Fruit fly (Drosophila melanogaster) whole organism, prepupa: ENCODE measurements around the gene CG12784.
A peak's percentile ranks its signal among the peaks of the same experiment; 100 is the strongest.

ENCODE experiments used
- Blimp-1 ChIP-seq: fragments of 200-800 bp; sonication (Bioruptor generic); optimal IDR thresholded peaks from 3 replicates; lab custom pipeline; 2017; ENCODE audit warnings: missing biosample characterization, missing genetic modification characterization, mild to moderate bottlenecking, moderate library complexity, missing genetic modification reagents
- CG10631 ChIP-seq: fragments of 200-800 bp; sonication (Bioruptor generic); optimal IDR thresholded peaks from 2 replicates; lab custom pipeline; 2016; ENCODE audit warnings: missing biosample characterization, missing genetic modification characterization
- CG11294 ChIP-seq: fragments of 200-800 bp; sonication (Bioruptor generic); IDR thresholded peaks from 2 replicates; pipeline ENCODE4 v1.3.6; 2022; ENCODE audit warnings: missing biosample characterization, missing genetic modification characterization
- CG11902 ChIP-seq: fragments of 200-800 bp; sonication (Bioruptor generic); optimal IDR thresholded peaks from 3 replicates; lab custom pipeline; 2016; ENCODE audit warnings: missing biosample characterization, missing genetic modification characterization
- CG15336 ChIP-seq: fragments of 200-800 bp; sonication (Bioruptor generic); IDR thresholded peaks from 2 replicates; pipeline ENCODE4 v1.3.6; 2022; ENCODE audit warnings: missing biosample characterization, missing genetic modification characterization
- CG1621 ChIP-seq: fragments of 200-800 bp; sonication (Bioruptor generic); optimal IDR thresholded peaks from 3 replicates; lab custom pipeline; 2018; ENCODE audit warnings: missing biosample characterization, mild to moderate bottlenecking, missing genetic modification characterization
- CG3032 ChIP-seq: fragments of 200-800 bp; optimal IDR thresholded peaks from 2 replicates; lab custom pipeline; 2019; ENCODE audit warnings: missing biosample characterization, mild to moderate bottlenecking, missing genetic modification characterization, moderate library complexity
- CG31627 ChIP-seq: fragments of 200-800 bp; sonication (Bioruptor generic); optimal IDR thresholded peaks from 3 replicates; lab custom pipeline; 2016; ENCODE audit warnings: missing biosample characterization, missing genetic modification characterization
- CG32006 ChIP-seq: fragments of 200-800 bp; sonication (Bioruptor generic); optimal IDR thresholded peaks from 3 replicates; lab custom pipeline; 2017; ENCODE audit warnings: missing biosample characterization, mild to moderate bottlenecking, missing genetic modification characterization
- CG34406 ChIP-seq: fragments of 200-800 bp; sonication (Bioruptor generic); optimal IDR thresholded peaks from 3 replicates; lab custom pipeline; 2016; ENCODE audit warnings: missing biosample characterization, missing genetic modification characterization
- CG3919 ChIP-seq: fragments of 200-800 bp; sonication (Bioruptor generic); optimal IDR thresholded peaks from 3 replicates; lab custom pipeline; 2016; ENCODE audit warnings: missing biosample characterization, missing genetic modification characterization
- CG4318 ChIP-seq: fragments of 200-800 bp; sonication (Bioruptor generic); optimal IDR thresholded peaks from 3 replicates; lab custom pipeline; 2017; ENCODE audit warnings: missing biosample characterization, mild to moderate bottlenecking, missing genetic modification characterization
- CG6276 ChIP-seq: fragments of 200-800 bp; sonication (Bioruptor generic); optimal IDR thresholded peaks from 2 replicates; lab custom pipeline; 2017; ENCODE audit warnings: missing biosample characterization, mild to moderate bottlenecking, missing genetic modification characterization
- CG6808 ChIP-seq: fragments of 200-800 bp; sonication (Bioruptor generic); optimal IDR thresholded peaks from 3 replicates; lab custom pipeline; 2017; ENCODE audit warnings: missing biosample characterization, missing genetic modification characterization, mild to moderate bottlenecking, moderate library complexity, missing genetic modification reagents
- CG6854 ChIP-seq: fragments of 200-800 bp; sonication (Bioruptor generic); optimal IDR thresholded peaks from 2 replicates; lab custom pipeline; 2017; ENCODE audit warnings: missing biosample characterization, mild to moderate bottlenecking, missing genetic modification characterization
- CG7368 ChIP-seq: fragments of 200-800 bp; sonication (Bioruptor generic); optimal IDR thresholded peaks from 3 replicates; lab custom pipeline; 2016; ENCODE audit warnings: missing biosample characterization, missing genetic modification characterization
- CG8119 ChIP-seq: fragments of 200-800 bp; sonication (Bioruptor generic); IDR thresholded peaks from 3 replicates; pipeline ENCODE4 v1.3.6; 2022; ENCODE audit warnings: missing biosample characterization, missing genetic modification characterization
- CG8319 ChIP-seq: fragments of 200-800 bp; sonication (Bioruptor generic); optimal IDR thresholded peaks from 3 replicates; lab custom pipeline; 2016; ENCODE audit warnings: missing biosample characterization, missing genetic modification characterization
- CG8632 ChIP-seq: fragments of 200-800 bp; sonication (Bioruptor generic); optimal IDR thresholded peaks from 3 replicates; lab custom pipeline; 2016; ENCODE audit warnings: missing biosample characterization, missing genetic modification characterization
- CG9139 ChIP-seq: fragments of 200-800 bp; sonication (Bioruptor generic); optimal IDR thresholded peaks from 3 replicates; lab custom pipeline; 2017; ENCODE audit warnings: missing biosample characterization, mild to moderate bottlenecking, missing genetic modification characterization
- Eip75B ChIP-seq: fragments of 200-800 bp; sonication (Bioruptor generic); optimal IDR thresholded peaks from 3 replicates; lab custom pipeline; 2016; ENCODE audit warnings: missing biosample characterization, missing genetic modification characterization
- Eip78C ChIP-seq: fragments of 200-800 bp; sonication (Bioruptor generic); peaks from one replicate; lab custom pipeline; 2016; ENCODE audit warnings: missing biosample characterization, missing genetic modification characterization
- Eip93F ChIP-seq: fragments of 200-800 bp; sonication (Bioruptor generic); optimal IDR thresholded peaks from 2 replicates; lab custom pipeline; 2016; ENCODE audit warnings: missing biosample characterization, mild to moderate bottlenecking, missing genetic modification characterization
- Ets21C ChIP-seq: fragments of 200-800 bp; sonication (Bioruptor generic); optimal IDR thresholded peaks from 3 replicates; lab custom pipeline; 2016; ENCODE audit warnings: missing biosample characterization, missing genetic modification characterization
- Ets96B ChIP-seq: fragments of 200-800 bp; optimal IDR thresholded peaks from 2 replicates; lab custom pipeline; 2019; ENCODE audit warnings: missing biosample characterization, mild to moderate bottlenecking, missing genetic modification characterization, moderate library complexity
- Gug ChIP-seq: fragments of 200-800 bp; sonication (Bioruptor generic); IDR thresholded peaks from 2 replicates; pipeline ENCODE4 v1.3.6; 2022; ENCODE audit warnings: missing biosample characterization, missing genetic modification characterization
- Hr38 ChIP-seq: sonication (Bioruptor generic); optimal IDR thresholded peaks from 2 replicates; lab custom pipeline; 2016; ENCODE audit warnings: missing biosample characterization, missing genetic modification characterization
- Hr39 ChIP-seq: fragments of 200-800 bp; sonication (Bioruptor generic); optimal IDR thresholded peaks from 2 replicates; lab custom pipeline; 2016; ENCODE audit warnings: missing biosample characterization, missing genetic modification characterization
- Hr4 ChIP-seq: fragments of 200-800 bp; sonication (Bioruptor generic); optimal IDR thresholded peaks from 3 replicates; lab custom pipeline; 2016; ENCODE audit warnings: missing biosample characterization, missing genetic modification characterization
- Lpt ChIP-seq: fragments of 200-800 bp; sonication (Bioruptor generic); optimal IDR thresholded peaks from 3 replicates; lab custom pipeline; 2016; ENCODE audit warnings: missing biosample characterization, missing genetic modification characterization
- Met ChIP-seq: fragments of 200-800 bp; sonication (Bioruptor generic); optimal IDR thresholded peaks from 3 replicates; lab custom pipeline; 2016; ENCODE audit warnings: missing biosample characterization, missing genetic modification characterization
- OdsH ChIP-seq: fragments of 200-800 bp; sonication (Bioruptor generic); optimal IDR thresholded peaks from 3 replicates; lab custom pipeline; 2016; ENCODE audit warnings: missing biosample characterization, missing genetic modification characterization
- Smox ChIP-seq: fragments of 200-800 bp; sonication (Bioruptor generic); optimal IDR thresholded peaks from 3 replicates; lab custom pipeline; 2016; ENCODE audit warnings: missing biosample characterization, missing genetic modification characterization
- Sox102F ChIP-seq: fragments of 200-800 bp; sonication (Bioruptor generic); optimal IDR thresholded peaks from 2 replicates; lab custom pipeline; 2016; ENCODE audit warnings: missing biosample characterization, mild to moderate bottlenecking, missing genetic modification characterization
- Sox14 ChIP-seq: fragments of 200-800 bp; sonication (Bioruptor generic); optimal IDR thresholded peaks from 3 replicates; lab custom pipeline; 2016; ENCODE audit warnings: missing biosample characterization, missing genetic modification characterization
- achi ChIP-seq: fragments of 200-800 bp; sonication (Bioruptor generic); optimal IDR thresholded peaks from 3 replicates; lab custom pipeline; 2016; ENCODE audit warnings: missing biosample characterization, missing genetic modification characterization
- acj6 ChIP-seq: fragments of 200-800 bp; sonication (Bioruptor generic); optimal IDR thresholded peaks from 3 replicates; lab custom pipeline; 2016; ENCODE audit warnings: missing biosample characterization, missing genetic modification characterization
- cyc ChIP-seq: fragments of 200-800 bp; sonication (Bioruptor generic); optimal IDR thresholded peaks from 3 replicates; lab custom pipeline; 2016; ENCODE audit warnings: missing biosample characterization, missing genetic modification characterization
- dac ChIP-seq: fragments of 200-800 bp; sonication (Bioruptor generic); optimal IDR thresholded peaks from 2 replicates; lab custom pipeline; 2017; ENCODE audit warnings: missing biosample characterization, mild to moderate bottlenecking, missing genetic modification characterization
- dsx ChIP-seq: fragments of 200-800 bp; optimal IDR thresholded peaks from 3 replicates; lab custom pipeline; 2019; ENCODE audit warnings: missing biosample characterization, mild to moderate bottlenecking, missing genetic modification characterization, moderate library complexity; ENCODE audit not compliant: poor library complexity, severe bottlenecking
- eg ChIP-seq: fragments of 200-800 bp; sonication (Bioruptor generic); IDR thresholded peaks from 3 replicates; pipeline ENCODE4 v1.3.6; 2022; ENCODE audit warnings: missing biosample characterization, missing genetic modification characterization
- esn ChIP-seq: fragments of 200-800 bp; sonication (Bioruptor generic); optimal IDR thresholded peaks from 2 replicates; lab custom pipeline; 2016; ENCODE audit warnings: missing biosample characterization, mild to moderate bottlenecking, missing genetic modification characterization, moderate library complexity
- fd59A ChIP-seq: fragments of 200-800 bp; sonication (Bioruptor generic); optimal IDR thresholded peaks from 2 replicates; lab custom pipeline; 2017; ENCODE audit warnings: missing biosample characterization, mild to moderate bottlenecking, missing genetic modification characterization, missing genetic modification reagents
- fd85E ChIP-seq: fragments of 200-800 bp; sonication (Bioruptor generic); optimal IDR thresholded peaks from 3 replicates; lab custom pipeline; 2016; ENCODE audit warnings: missing biosample characterization, missing genetic modification characterization
- fkh ChIP-seq: fragments of 200-800 bp; sonication (Bioruptor generic); optimal IDR thresholded peaks from 3 replicates; lab custom pipeline; 2017; ENCODE audit warnings: missing biosample characterization, mild to moderate bottlenecking, missing genetic modification characterization, moderate library complexity
- lz ChIP-seq: fragments of 200-800 bp; sonication (Bioruptor generic); optimal IDR thresholded peaks from 3 replicates; lab custom pipeline; 2016; ENCODE audit warnings: missing biosample characterization, missing genetic modification characterization
- pdm3 ChIP-seq: fragments of 200-800 bp; sonication (Bioruptor generic); optimal IDR thresholded peaks from 3 replicates; lab custom pipeline; 2016; ENCODE audit warnings: missing biosample characterization, missing genetic modification characterization
- spab ChIP-seq: fragments of 200-800 bp; sonication (Bioruptor generic); optimal IDR thresholded peaks from 2 replicates; lab custom pipeline; 2017; ENCODE audit warnings: missing biosample characterization, mild to moderate bottlenecking, missing genetic modification characterization, missing genetic modification reagents
- topi ChIP-seq: fragments of 200-800 bp; sonication (Bioruptor generic); optimal IDR thresholded peaks from 3 replicates; lab custom pipeline; 2016; ENCODE audit warnings: missing biosample characterization, missing genetic modification characterization
- vri ChIP-seq: fragments of 200-800 bp; sonication (Bioruptor generic); optimal IDR thresholded peaks from 3 replicates; lab custom pipeline; 2016; ENCODE audit warnings: missing biosample characterization, mild to moderate bottlenecking, missing genetic modification characterization

CG12784 gene

DNA sequence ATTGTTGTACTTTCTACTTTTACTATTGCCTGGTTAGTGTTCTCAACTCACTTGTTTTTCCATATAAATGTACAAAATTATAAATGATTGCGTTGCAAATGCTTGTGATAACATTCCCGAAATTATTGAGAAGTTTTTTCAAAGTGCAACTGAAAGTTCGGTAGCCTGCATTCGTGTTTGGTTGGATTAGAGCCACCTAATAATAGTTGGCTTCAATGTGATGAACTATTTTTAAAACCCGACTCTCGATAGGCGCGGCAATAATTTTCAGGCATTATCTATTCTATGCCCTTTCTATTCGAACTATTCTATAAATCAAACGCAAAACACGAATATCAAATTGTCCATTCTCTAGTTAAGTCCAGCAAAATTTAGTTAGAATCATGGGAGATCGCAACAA lies 25.3 kb downstream of the CG12784 start, which contains the start of gene Uros2:
TSS of gene Uros2 (plus strand) at position 301 of the 400 bp plus-strand sequence.
- TF ChIP-seq CG11902 (GFP tag; lab: Kevin White, UChicago) (no peak), vri (GFP tag; lab: Kevin White, UChicago) (no peak), spab (GFP tag; lab: Kevin White, UChicago) (no peak), CG6808 (no peak), Hr4 (GFP tag; lab: Kevin White, UChicago) (no peak), Ets96B (tag; lab: Kevin White, UChicago) (no peak), Eip78C (no peak), CG32006 (GFP tag; lab: Kevin White, UChicago) (no peak)
- TF ChIP-seq, all 60 proteins: peak for 0

DNA sequence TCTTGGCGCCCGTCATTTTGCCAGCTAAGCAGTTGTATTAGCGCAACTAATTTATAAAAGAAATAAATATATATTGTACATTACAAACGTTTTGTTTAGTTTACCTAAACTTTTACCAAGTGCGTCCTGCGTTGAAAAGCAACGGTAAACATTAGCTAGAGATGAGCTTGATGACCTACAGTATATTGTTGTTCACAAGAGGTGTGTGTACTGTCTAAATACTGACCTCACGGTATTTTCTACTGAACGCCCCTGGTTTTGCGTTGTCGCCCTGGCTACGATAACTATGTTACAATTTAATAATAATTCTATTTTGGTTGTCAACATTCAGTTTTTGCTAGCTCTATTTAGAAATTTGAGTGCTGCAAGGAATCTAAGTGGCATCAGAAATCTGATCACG lies 29.5 kb downstream of the CG12784 start, which contains the start of gene Acyp2:
TSS of gene Acyp2 (plus strand) at position 262 of the 400 bp plus-strand sequence.
- no peak for TF ChIP-seq eg (GFP tag; lab: Robert Waterston, UW)
- TF ChIP-seq lz (GFP tag; lab: Kevin White, UChicago): peak; percentile 32
- no peak for TF ChIP-seq CG15336 (GFP tag; lab: Robert Waterston, UW)
- TF ChIP-seq Hr4 (GFP tag; lab: Kevin White, UChicago): peak; percentile 0
- TF ChIP-seq Gug: no peak
- TF ChIP-seq Met (GFP tag; lab: Kevin White, UChicago): peak; percentile 7
- TF ChIP-seq CG3032: no peak
- TF ChIP-seq Blimp-1 (GFP tag; lab: Kevin White, UChicago): no peak
- TF ChIP-seq achi (GFP tag; lab: Kevin White, UChicago): no peak
- no peak for TF ChIP-seq CG34406 (GFP tag; lab: Kevin White, UChicago)
- TF ChIP-seq CG11902 (GFP tag; lab: Kevin White, UChicago): no peak
- TF ChIP-seq CG8632 (GFP tag; lab: Kevin White, UChicago): no peak
- no peak for TF ChIP-seq CG7368
- TF ChIP-seq Hr39: peak; percentile 45
- TF ChIP-seq CG4318: no peak
- peak; percentile 42 for TF ChIP-seq CG31627
- no peak for TF ChIP-seq CG10631 (GFP tag; lab: Kevin White, UChicago)
- TF ChIP-seq fd59A (GFP tag; lab: Kevin White, UChicago): no peak
- no peak for TF ChIP-seq fd85E (GFP tag; lab: Kevin White, UChicago)
- peak; percentile 86 for TF ChIP-seq dsx (GFP tag; lab: Kevin White, UChicago)
- no peak for TF ChIP-seq Eip78C
- TF ChIP-seq dac: no peak
- no peak for TF ChIP-seq CG6276 (GFP tag; lab: Kevin White, UChicago)
- no peak for TF ChIP-seq Hr38 (GFP tag; lab: Kevin White, UChicago)
- TF ChIP-seq CG9139 (GFP tag; lab: Kevin White, UChicago): no peak
- no peak for TF ChIP-seq CG8119 (GFP tag; lab: Robert Waterston, UW)
- TF ChIP-seq Sox102F: no peak
- TF ChIP-seq vri (GFP tag; lab: Kevin White, UChicago): no peak
- TF ChIP-seq cyc: peak; percentile 37
- peak; percentile 26 for TF ChIP-seq esn (GFP tag; lab: Kevin White, UChicago)
- no peak for TF ChIP-seq CG11294
- no peak for TF ChIP-seq Eip75B (GFP tag; lab: Kevin White, UChicago)
- TF ChIP-seq fkh (GFP tag; lab: Kevin White, UChicago): peak; percentile 62
- peak; percentile 22 for TF ChIP-seq CG3919 (GFP tag; lab: Kevin White, UChicago)
- no peak for TF ChIP-seq Eip93F (GFP tag; lab: Kevin White, UChicago)
- no peak for TF ChIP-seq Ets21C (GFP tag; lab: Kevin White, UChicago)
- TF ChIP-seq OdsH (GFP tag; lab: Kevin White, UChicago): peak; percentile 11
- TF ChIP-seq spab (GFP tag; lab: Kevin White, UChicago): no peak
- peak; percentile 30 for TF ChIP-seq pdm3 (GFP tag; lab: Kevin White, UChicago)
- no peak for TF ChIP-seq CG1621 (tag; lab: Kevin White, UChicago)
- no peak for TF ChIP-seq topi (GFP tag; lab: Kevin White, UChicago)
- TF ChIP-seq CG8319 (GFP tag; lab: Kevin White, UChicago): no peak
- TF ChIP-seq Sox14 (GFP tag; lab: Kevin White, UChicago): no peak
- TF ChIP-seq acj6 (GFP tag; lab: Kevin White, UChicago): no peak
- TF ChIP-seq Lpt (GFP tag; lab: Kevin White, UChicago): no peak
- no peak for TF ChIP-seq CG6808
- peak; percentile 22 for TF ChIP-seq Smox (GFP tag; lab: Kevin White, UChicago)
- TF ChIP-seq CG6854 (GFP tag; lab: Kevin White, UChicago): no peak
